Worm (Caenorhabditis elegans) whole organism, L4 larva: Measurements from ENCODE around the gene nimk-1.

Source experiments
- ama-1 ChIP-seq: fragments of 150-350 bp; optimal IDR thresholded peaks from 2 replicates; lab custom pipeline; 2014; ENCODE audit warnings: inconsistent platforms, mixed read lengths
- ceh-82 ChIP-seq: sonication (generic microtip); optimal IDR thresholded peaks from 2 replicates; lab custom pipeline; 2017; ENCODE audit warnings: missing biosample characterization, missing genetic modification characterization
- daf-19 ChIP-seq: fragments of 200-800 bp; sonication (Bioruptor generic); conservative IDR thresholded peaks from 2 replicates; pipeline ENCODE4 v1.3.6; 2022; ENCODE audit warnings: missing genetic modification characterization, missing compliant biosample characterization
- dpl-1 ChIP-seq: fragments of 150-350 bp; optimal IDR thresholded peaks from 2 replicates; lab custom pipeline; 2014; ENCODE audit warnings: missing biosample characterization, missing genetic modification reagents, missing genetic modification characterization
- fkh-10 ChIP-seq: fragments of 150-350 bp; optimal IDR thresholded peaks from 2 replicates; lab custom pipeline; 2014; ENCODE audit warnings: missing biosample characterization, missing genetic modification reagents, missing genetic modification characterization
- madf-9 ChIP-seq: fragments of 200-800 bp; sonication (Bioruptor generic); conservative IDR thresholded peaks from 2 replicates; pipeline ENCODE4 v1.3.6; 2022; ENCODE audit warnings: missing genetic modification reagents, missing genetic modification characterization, missing compliant biosample characterization
- nhr-10 ChIP-seq: fragments of 150-350 bp; optimal IDR thresholded peaks from 2 replicates; lab custom pipeline; 2014; ENCODE audit warnings: missing biosample characterization, missing genetic modification characterization
- nhr-25 ChIP-seq: sonication (generic microtip); optimal IDR thresholded peaks from 2 replicates; lab custom pipeline; 2017; ENCODE audit warnings: missing genetic modification characterization, mild to moderate bottlenecking, missing compliant biosample characterization, antibody characterized with exemption, moderate library complexity, borderline replicate concordance; ENCODE audit not compliant: insufficient read depth
- php-3 ChIP-seq: fragments of 200-800 bp; sonication (Bioruptor generic); IDR thresholded peaks from 2 replicates; pipeline ENCODE4 v1.3.6; 2022; ENCODE audit warnings: missing genetic modification reagents, missing genetic modification characterization, missing compliant biosample characterization
- ztf-11 ChIP-seq: fragments of 150-350 bp; optimal IDR thresholded peaks from 2 replicates; lab custom pipeline; 2014; ENCODE audit warnings: missing biosample characterization, missing genetic modification characterization

ce11 chrII:12570523-12570922 is 35.0 kb downstream of the nimk-1 start, which contains the start of gene Y38E10A.1:
- no peak for TF ChIP-seq ztf-11 (tag; lab: Kevin White, UChicago)
- no peak for TF ChIP-seq dpl-1
- no peak for TF ChIP-seq fkh-10 (GFP tag; lab: Kevin White, UChicago)
- no peak for TF ChIP-seq ceh-82 (tag; lab: Kevin White, UChicago)
- TF ChIP-seq nhr-10 (tag; lab: Kevin White, UChicago) = no peak
- TF ChIP-seq daf-19 (GFP tag; lab: Robert Waterston, UW) = no peak
- no peak for TF ChIP-seq nhr-25 (tag; lab: Kevin White, UChicago)
- TF ChIP-seq madf-9 (GFP tag; lab: Robert Waterston, UW) = no peak
- TF ChIP-seq php-3 (GFP tag; lab: Robert Waterston, UW) = no peak
- no peak for TF ChIP-seq ama-1 (lab: Kevin White, UChicago)
